Fruit fly (Drosophila melanogaster): ENCODE data around the gene TfIIFalpha.

The TfIIFalpha gene

dm6 chr3R:6419942-6420341 lies 39.7 kb downstream of the TfIIFalpha start (continued):
- TF ChIP-seq grn (GFP tag; optimal IDR thresholded peaks at IDR 0.05) (no peak), CG33213 (GFP tag; optimal IDR thresholded peaks at IDR 0.05) (no peak), caup (GFP tag; optimal IDR thresholded peaks at IDR 0.05; ENCODE audit: severe bottlenecking) (no peak), Poxn (GFP tag; IDR thresholded peaks at IDR 0.05) (no peak), wek (GFP tag; optimal IDR thresholded peaks at IDR 0.05) (no peak), CG32767 (GFP tag; IDR thresholded peaks at IDR 0.05) (peak; percentile 81), Med (GFP tag) (peak; percentile 82), CG2678 (tag; optimal IDR thresholded peaks at IDR 0.05) (no peak), Drgx (GFP tag; IDR thresholded peaks at IDR 0.05) (0 out of 2 replicates have a peak, but pooled peaks have one; percentile 17), sug (tag; optimal IDR thresholded peaks at IDR 0.05) (peak; percentile 21), en (GFP tag; optimal IDR thresholded peaks at IDR 0.05) (no peak), CG1233 (GFP tag; optimal IDR thresholded peaks at IDR 0.05) (no peak), zfh2 (GFP tag; optimal IDR thresholded peaks at IDR 0.05) (no peak), ewg (GFP tag; optimal IDR thresholded peaks at IDR 0.05) (no peak), CG32532 (GFP tag; IDR thresholded peaks at IDR 0.05) (0 out of 2 replicates have a peak, but pooled peaks have one; percentile 12), BtbVII (GFP tag; optimal IDR thresholded peaks at IDR 0.05) (no peak), prd (optimal IDR thresholded peaks at IDR 0.05) (no peak), prd (GFP tag; IDR thresholded peaks at IDR 0.05) (no peak), CG42726 (GFP tag; IDR thresholded peaks at IDR 0.05; ENCODE audit: partially characterized antibody) (no peak), CG10462 (GFP tag; optimal IDR thresholded peaks at IDR 0.05) (no peak), CG17186 (GFP tag; optimal IDR thresholded peaks at IDR 0.05) (no peak), CG1832 (GFP tag; optimal IDR thresholded peaks at IDR 0.05) (peak; percentile 8), CG8359 (GFP tag; optimal IDR thresholded peaks at IDR 0.05; ENCODE audit: borderline replicate concordance) (no peak), CG10565 (GFP tag; optimal IDR thresholded peaks at IDR 0.05) (no peak), CG4730 (GFP tag; IDR thresholded peaks at IDR 0.05) (no peak), jumu (GFP tag; optimal IDR thresholded peaks at IDR 0.05) (no peak), row (GFP tag; IDR thresholded peaks at IDR 0.05) (peak; percentile 21; the same call in 1 of the 3 replicates), Myb (GFP tag; optimal IDR thresholded peaks at IDR 0.05) (no peak), chn (GFP tag; optimal IDR thresholded peaks at IDR 0.05) (no peak), Dll (GFP tag; IDR thresholded peaks at IDR 0.05; ENCODE audit: partially characterized antibody) (no peak), mirr (GFP tag; optimal IDR thresholded peaks at IDR 0.05) (peak; percentile 23), Trl (optimal IDR thresholded peaks at IDR 0.05) (peak; percentile 48 to 67), Trl (GFP tag; optimal IDR thresholded peaks at IDR 0.05) (no peak), luna (GFP tag; optimal IDR thresholded peaks at IDR 0.05) (no peak), CG13624 (GFP tag; optimal IDR thresholded peaks at IDR 0.05) (no peak), grau (tag; optimal IDR thresholded peaks at IDR 0.05) (no peak), CG31365 (tag; optimal IDR thresholded peaks at IDR 0.05) (no peak), Nf-YA (GFP tag; IDR thresholded peaks at IDR 0.05) (no peak), Tbp (GFP tag; optimal IDR thresholded peaks at IDR 0.05) (no peak), CG4854 (GFP tag; optimal IDR thresholded peaks at IDR 0.05) (no peak), CG11723 (GFP tag; optimal IDR thresholded peaks at IDR 0.05) (no peak), pum (GFP tag; optimal IDR thresholded peaks at IDR 0.05) (no peak), Sox102F (GFP tag; optimal IDR thresholded peaks at IDR 0.05) (no peak), CG2129 (GFP tag; IDR thresholded peaks at IDR 0.05; ENCODE audit: partially characterized antibody) (no peak), CG13775 (GFP tag; optimal IDR thresholded peaks at IDR 0.05) (no peak), pzg (GFP tag; optimal IDR thresholded peaks at IDR 0.05) (no peak), CG6272 (GFP tag; IDR thresholded peaks at IDR 0.05) (no peak), pros (GFP tag; optimal IDR thresholded peaks at IDR 0.05) (peak; percentile 38), exex (tag; optimal IDR thresholded peaks at IDR 0.05) (no peak), ken (GFP tag; IDR thresholded peaks at IDR 0.05) (no peak), CG12104 (GFP tag; optimal IDR thresholded peaks at IDR 0.05) (no peak), CG7987 (GFP tag; optimal IDR thresholded peaks at IDR 0.05) (no peak)

Data from whole organism, embryonic.